Worm (Caenorhabditis elegans) whole organism, L3 larva: ENCODE data around the gene C16B8.2.

Source experiments
- aly-2 ChIP-seq: fragments of 150-350 bp; optimal IDR thresholded peaks from 2 replicates; lab custom pipeline; 2014; ENCODE audit warnings: missing biosample characterization, missing genetic modification characterization
- ceh-28 ChIP-seq: fragments of 150-350 bp; optimal IDR thresholded peaks from 2 replicates; lab custom pipeline; 2014; ENCODE audit warnings: missing biosample characterization, missing genetic modification reagents, missing genetic modification characterization
- eor-1 ChIP-seq, 2 experiments: fragments of 150-350 bp; optimal IDR thresholded peaks; 2 replicates each; lab custom pipeline; 2014 to 2018; ENCODE audit warnings: missing biosample characterization in 2 of 2, missing genetic modification characterization in 2 of 2
- fkh-10 ChIP-seq: sonication (generic microtip); optimal IDR thresholded peaks from 2 replicates; lab custom pipeline; 2017; ENCODE audit warnings: missing biosample characterization, missing genetic modification reagents, missing genetic modification characterization
- fos-1 ChIP-seq: fragments of 150-350 bp; optimal IDR thresholded peaks from 2 replicates; lab custom pipeline; 2014; ENCODE audit warnings: missing biosample characterization, missing genetic modification characterization
- lin-39 ChIP-seq: fragments of 150-350 bp; optimal IDR thresholded peaks from 2 replicates; lab custom pipeline; 2018; ENCODE audit warnings: missing biosample characterization, missing genetic modification reagents, missing genetic modification characterization
- nhr-237 ChIP-seq: fragments of 150-350 bp; optimal IDR thresholded peaks from 2 replicates; lab custom pipeline; 2014; ENCODE audit warnings: missing biosample characterization, missing genetic modification characterization
- snpc-4 ChIP-seq: fragments of 150-350 bp; optimal IDR thresholded peaks from 2 replicates; lab custom pipeline; 2014; ENCODE audit warnings: missing biosample characterization, missing genetic modification characterization
- zag-1 ChIP-seq: fragments of 150-350 bp; optimal IDR thresholded peaks from 2 replicates; lab custom pipeline; 2014; ENCODE audit warnings: missing biosample characterization, missing genetic modification characterization
- ztf-4 ChIP-seq: fragments of 150-350 bp; optimal IDR thresholded peaks from 2 replicates; lab custom pipeline; 2014; ENCODE audit warnings: missing biosample characterization, missing genetic modification characterization

ce11 chrX:3979146-3979545 lies 12.9 kb upstream of the C16B8.2 start:
- no peak for TF ChIP-seq lin-39 (tag; lab: Kevin White, UChicago)
- TF ChIP-seq aly-2, result no peak
- TF ChIP-seq zag-1 (tag; lab: Kevin White, UChicago), result no peak
- TF ChIP-seq snpc-4 (tag; lab: Kevin White, UChicago), result no peak
- TF ChIP-seq nhr-237 (tag; lab: Kevin White, UChicago), result no peak
- TF ChIP-seq fkh-10, result no peak
- no peak for TF ChIP-seq fos-1 (tag; lab: Kevin White, UChicago)
- no peak for TF ChIP-seq ceh-28 (tag; lab: Kevin White, UChicago)
- TF ChIP-seq ztf-4 (tag; lab: Kevin White, UChicago), result no peak
- TF ChIP-seq eor-1 (tag; optimal IDR thresholded peaks at IDR 0.05; lab: Kevin White, UChicago), result no peak
